Worm (Caenorhabditis elegans): Measurements from ENCODE around the gene T02D1.9.

DNA sequence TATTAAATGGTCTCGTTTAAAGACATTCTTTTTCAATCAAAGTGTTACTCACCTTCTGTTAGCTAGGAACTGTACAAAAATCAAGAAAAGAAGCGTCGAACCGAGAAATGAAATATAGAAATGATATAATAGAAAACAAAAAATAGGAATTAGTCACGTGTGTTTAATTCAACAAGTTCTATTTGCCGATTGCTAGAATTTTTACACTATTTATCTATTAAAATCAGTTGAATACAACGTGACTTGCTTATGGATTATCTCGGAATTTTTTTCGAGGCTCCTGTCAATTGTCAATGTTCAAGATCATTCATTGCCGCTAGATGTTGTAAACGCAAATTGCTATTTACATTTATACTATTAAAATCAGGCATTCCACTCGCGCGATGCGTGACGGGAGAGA is 40.1 kb downstream of the T02D1.9 start, which contains the start of gene zipt-17:
- no peak for TF ChIP-seq ceh-24 (tag; optimal IDR thresholded peaks at IDR 0.05)
- no peak for TF ChIP-seq ets-4 (tag; optimal IDR thresholded peaks at IDR 0.05)
- TF ChIP-seq lin-11 (tag; optimal IDR thresholded peaks at IDR 0.05) = no peak
- TF ChIP-seq nfya-1 (tag; optimal IDR thresholded peaks at IDR 0.05) = no peak
- TF ChIP-seq nhr-11 (tag; optimal IDR thresholded peaks at IDR 0.05) = no peak
- no peak for TF ChIP-seq ceh-22 (tag; optimal IDR thresholded peaks at IDR 0.05)
- no peak for TF ChIP-seq nhr-232 (tag; optimal IDR thresholded peaks at IDR 0.05)
- TF ChIP-seq hlh-8 (tag; optimal IDR thresholded peaks at IDR 0.05) = no peak
- TF ChIP-seq pha-2 (tag; optimal IDR thresholded peaks at IDR 0.05) = no peak
- TF ChIP-seq zip-5 (tag; optimal IDR thresholded peaks at IDR 0.05) = no peak
- TF ChIP-seq unc-55 (GFP tag; optimal IDR thresholded peaks at IDR 0.05) = no peak
- TF ChIP-seq fkh-10 (GFP tag; optimal IDR thresholded peaks at IDR 0.05) = no peak
- no peak for TF ChIP-seq dve-1 (tag; optimal IDR thresholded peaks at IDR 0.05)

Data from whole organism, late embryonic.